Worm (Caenorhabditis elegans) whole organism, L4 larva: ENCODE data around the gene ncx-10.

Experiments
- F44E2.7 ChIP-seq: fragments of 200-800 bp; sonication (Bioruptor generic); IDR thresholded peaks from 2 replicates; pipeline ENCODE4 v2.1.2; 2022; ENCODE audit warnings: missing genetic modification characterization, missing compliant biosample characterization
- ama-1 ChIP-seq: fragments of 150-350 bp; optimal IDR thresholded peaks from 2 replicates; lab custom pipeline; 2014; ENCODE audit warnings: inconsistent platforms, mixed read lengths
- ces-1 ChIP-seq: fragments of 150-350 bp; sonication (generic microtip); optimal IDR thresholded peaks from 4 replicates; lab custom pipeline; 2014; ENCODE audit warnings: missing biosample characterization, missing genetic modification reagents, missing genetic modification characterization
- daf-19 ChIP-seq: fragments of 200-800 bp; sonication (Bioruptor generic); conservative IDR thresholded peaks from 2 replicates; pipeline ENCODE4 v1.3.6; 2022; ENCODE audit warnings: missing genetic modification characterization, missing compliant biosample characterization
- nhr-11 ChIP-seq: fragments of 150-350 bp; optimal IDR thresholded peaks from 2 replicates; lab custom pipeline; 2014; ENCODE audit warnings: missing biosample characterization, missing genetic modification characterization
- nhr-76 ChIP-seq: fragments of 150-350 bp; optimal IDR thresholded peaks from 2 replicates; lab custom pipeline; 2014; ENCODE audit warnings: missing biosample characterization, missing genetic modification characterization
- pqm-1 ChIP-seq: sonication (generic microtip); optimal IDR thresholded peaks from 2 replicates; lab custom pipeline; 2017; ENCODE audit warnings: missing biosample characterization, missing genetic modification characterization
- tag-97 ChIP-seq: fragments of 200-800 bp; sonication (Bioruptor generic); IDR thresholded peaks from 2 replicates; pipeline ENCODE4 v1.3.6; 2022; ENCODE audit warnings: missing genetic modification characterization, missing compliant biosample characterization
- tra-1 ChIP-seq: fragments of 200-800 bp; sonication (Bioruptor generic); IDR thresholded peaks from 2 replicates; pipeline ENCODE4 v1.3.6; 2022; ENCODE audit warnings: missing genetic modification reagents, missing genetic modification characterization, missing compliant biosample characterization
- zfp-2 ChIP-seq: sonication (generic microtip); optimal IDR thresholded peaks from 2 replicates; lab custom pipeline; 2016; ENCODE audit warnings: mild to moderate bottlenecking, missing genetic modification characterization, missing compliant biosample characterization
- zfp-3 ChIP-seq: fragments of 200-800 bp; sonication (Bioruptor generic); conservative IDR thresholded peaks from 2 replicates; pipeline ENCODE4 v1.3.6; 2022; ENCODE audit warnings: missing genetic modification reagents, missing genetic modification characterization, missing compliant biosample characterization

DNA sequence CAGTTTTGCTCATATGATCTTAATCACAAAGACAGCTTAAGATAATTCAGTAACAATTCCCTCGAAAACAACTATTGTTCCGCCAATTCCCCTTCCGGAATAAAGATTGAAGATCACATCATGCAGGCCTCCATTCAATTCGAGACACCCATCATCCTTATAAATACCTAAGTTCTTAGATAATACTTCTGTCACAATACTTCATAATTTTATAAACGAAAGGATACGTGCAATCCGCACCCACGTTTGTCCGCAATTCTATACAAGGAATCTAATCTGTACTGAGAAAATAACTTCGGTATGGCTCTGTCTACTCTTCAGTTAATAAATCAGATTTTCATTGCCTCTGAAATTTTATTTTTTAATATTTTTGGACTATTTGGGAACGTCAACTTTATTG is 4.2 kb downstream of the ncx-10 start, which contains the start of gene srsx-5:
- TF ChIP-seq zfp-3 (no peak), ces-1 (GFP tag; lab: Kevin White, UChicago) (no peak), nhr-11 (tag; lab: Kevin White, UChicago) (no peak), daf-19 (GFP tag; lab: Robert Waterston, UW) (no peak), tag-97 (GFP tag; lab: Robert Waterston, UW) (no peak), pqm-1 (no peak), nhr-76 (no peak), F44E2.7 (no peak), tra-1 (GFP tag; lab: Robert Waterston, UW) (no peak), zfp-2 (tag; lab: Kevin White, UChicago) (no peak), ama-1 (lab: Kevin White, UChicago) (no peak)
